Worm (Caenorhabditis elegans): ENCODE data around the gene nep-5.

ce11 chrII:5531855-5532328 is 43.9 kb downstream of the nep-5 start, which contains the start of gene C17C3.9:
- TF ChIP-seq dpl-1 (GFP tag; optimal IDR thresholded peaks at IDR 0.05) (no peak), ztf-11 (tag; optimal IDR thresholded peaks at IDR 0.05) (no peak), unc-86 (tag; optimal IDR thresholded peaks at IDR 0.05) (no peak)

Data from whole organism, L1 larva.